Worm (Caenorhabditis elegans) whole organism, L4/young adult: ENCODE measurements around the gene F16G10.5.

Source experiments
- W03F9.2 ChIP-seq: fragments of 150-350 bp; optimal IDR thresholded peaks from 2 replicates; lab custom pipeline; 2014; ENCODE audit warnings: missing biosample characterization, missing genetic modification characterization
- dao-5 ChIP-seq: sonication (generic microtip); optimal IDR thresholded peaks from 2 replicates; lab custom pipeline; 2016; ENCODE audit warnings: missing genotype, missing genetic modification characterization, moderate library complexity, missing compliant biosample characterization
- him-1 ChIP-seq: sonication (generic microtip); optimal IDR thresholded peaks from 2 replicates; lab custom pipeline; 2016; ENCODE audit warnings: missing genotype, missing genetic modification reagents, missing genetic modification characterization, missing compliant biosample characterization

Gene F16G10.5

DNA sequence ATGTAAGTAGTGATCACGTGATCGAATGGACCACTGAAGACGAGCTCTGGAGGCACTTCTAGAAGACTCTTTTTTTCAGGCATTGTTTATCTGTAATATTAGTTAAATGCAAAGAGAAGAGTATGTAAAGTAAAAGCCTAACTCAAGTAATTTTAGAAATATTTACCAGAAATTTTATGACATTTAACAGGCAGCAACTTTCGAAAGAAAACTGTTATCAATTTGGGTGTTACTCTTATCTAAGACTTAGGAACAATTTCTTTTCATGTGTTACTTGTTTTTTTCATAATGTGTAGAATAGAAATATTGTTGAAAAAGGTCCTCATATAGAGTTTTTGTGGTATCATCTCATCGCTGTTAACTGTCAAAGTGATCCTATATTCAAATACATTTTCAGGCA is 50.8 kb downstream of the F16G10.5 start, which contains the start of the genes F42G2.5 and F42G2.7:
Gene F42G2.5 (minus strand): TSS at position 101 of the 400 bp plus-strand sequence.
Gene F42G2.7 (plus strand): TSS at position 270 of the 400 bp plus-strand sequence.
- TF ChIP-seq him-1 (tag; lab: Kevin White, UChicago) (no peak), W03F9.2 (no peak), dao-5 (tag; lab: Kevin White, UChicago) (no peak)
